Worm (Caenorhabditis elegans) whole organism, midembryonic: ENCODE measurements around the gene npr-22.

Source experiments
- cog-1 ChIP-seq: sonication (generic microtip); optimal IDR thresholded peaks from 2 replicates; lab custom pipeline; 2016; ENCODE audit warnings: missing genetic modification characterization, missing compliant biosample characterization
- flt-1 ChIP-seq: fragments of 200-800 bp; sonication (Bioruptor generic); IDR thresholded peaks from 2 replicates; pipeline ENCODE4 v1.3.6; 2022; ENCODE audit warnings: missing genetic modification characterization, missing compliant biosample characterization
- med-1 ChIP-seq: sonication (generic microtip); optimal IDR thresholded peaks from 2 replicates; lab custom pipeline; 2017; ENCODE audit warnings: missing genetic modification characterization, mild to moderate bottlenecking, missing compliant biosample characterization, antibody characterized with exemption, missing genetic modification reagents; ENCODE audit not compliant: insufficient read depth
- tab-1 ChIP-seq: fragments of 200-800 bp; sonication (Bioruptor generic); IDR thresholded peaks from 2 replicates; pipeline ENCODE4 v1.3.6; 2022; ENCODE audit warnings: missing genetic modification characterization, missing compliant biosample characterization
- ztf-23 ChIP-seq: fragments of 200-800 bp; sonication (Bioruptor generic); IDR thresholded peaks from 2 replicates; pipeline ENCODE4 v1.3.6; 2022; ENCODE audit warnings: missing genetic modification reagents, missing genetic modification characterization, missing compliant biosample characterization

DNA sequence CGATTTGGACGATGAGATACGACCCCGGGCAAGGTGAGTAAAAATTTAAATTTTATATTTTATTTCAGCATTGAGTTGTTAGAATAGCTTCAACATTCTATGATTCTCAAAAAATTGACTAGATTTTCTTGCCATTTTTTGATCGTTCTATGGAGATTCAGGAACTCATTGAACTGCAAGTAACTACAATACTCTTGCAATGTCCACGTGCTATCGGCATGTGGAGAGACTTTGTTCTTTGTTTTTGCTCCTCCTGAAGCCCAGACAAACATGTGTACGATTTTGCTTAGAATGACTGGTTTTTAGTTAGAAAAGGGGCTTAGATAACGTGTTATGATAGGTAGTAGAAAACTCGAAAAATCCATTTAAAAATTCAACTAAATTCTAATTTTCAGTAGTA lies 23.3 kb upstream of the npr-22 start:
- no peak for TF ChIP-seq med-1 (GFP tag; lab: Kevin White, UChicago)
- no peak for TF ChIP-seq tab-1 (GFP tag; lab: Robert Waterston, UW)
- TF ChIP-seq flt-1 (GFP tag; lab: Robert Waterston, UW), result no peak
- no peak for TF ChIP-seq ztf-23 (GFP tag; lab: Robert Waterston, UW)
- no peak for TF ChIP-seq cog-1 (tag; lab: Kevin White, UChicago)
